Fruit fly (Drosophila melanogaster) whole organism, embryonic: ENCODE data around the gene CG4942.

ENCODE experiments used
- Atf6 ChIP-seq: fragments of 200-800 bp; sonication (Bioruptor generic); IDR thresholded peaks from 2 replicates; pipeline ENCODE4 v1.3.6; 2022; ENCODE audit warnings: missing biosample characterization, missing genetic modification characterization
- CG1024 ChIP-seq: fragments of 200-800 bp; sonication (Bioruptor generic); IDR thresholded peaks from 2 replicates; pipeline ENCODE4 v1.3.6; 2022; ENCODE audit warnings: missing biosample characterization, missing genetic modification characterization
- CG11696 ChIP-seq: fragments of 200-800 bp; sonication (Bioruptor generic); IDR thresholded peaks from 2 replicates; pipeline ENCODE4 v1.3.6; 2022; ENCODE audit warnings: missing biosample characterization, missing genetic modification characterization
- CG13123 ChIP-seq: fragments of 200-800 bp; sonication (Bioruptor generic); optimal IDR thresholded peaks from 2 replicates; lab custom pipeline; 2016; ENCODE audit warnings: missing biosample characterization, missing genetic modification characterization
- CG14965 ChIP-seq: fragments of 200-800 bp; sonication (Bioruptor generic); optimal IDR thresholded peaks from 2 replicates; lab custom pipeline; 2016; ENCODE audit warnings: missing biosample characterization, missing genetic modification characterization, borderline replicate concordance
- CG15073 ChIP-seq: fragments of 200-800 bp; sonication (Bioruptor generic); optimal IDR thresholded peaks from 2 replicates; lab custom pipeline; 2016; ENCODE audit warnings: missing biosample characterization, missing genetic modification characterization
- CG1529 ChIP-seq: fragments of 200-800 bp; sonication (Bioruptor generic); optimal IDR thresholded peaks from 3 replicates; lab custom pipeline; 2018; ENCODE audit warnings: missing biosample characterization, missing genetic modification characterization
- CG15601 ChIP-seq: fragments of 200-800 bp; sonication (Bioruptor generic); optimal IDR thresholded peaks from 3 replicates; lab custom pipeline; 2019; ENCODE audit warnings: missing biosample characterization, mild to moderate bottlenecking, missing genetic modification characterization, moderate library complexity
- CG17186 ChIP-seq: fragments of 200-800 bp; sonication (Bioruptor generic); optimal IDR thresholded peaks from 3 replicates; lab custom pipeline; 2017; ENCODE audit warnings: missing biosample characterization, missing genetic modification reagents, missing genetic modification characterization
- CG18476 ChIP-seq: fragments of 200-800 bp; sonication (Bioruptor generic); optimal IDR thresholded peaks from 2 replicates; lab custom pipeline; 2016; ENCODE audit warnings: missing biosample characterization, mild to moderate bottlenecking, missing genetic modification characterization
- CG3163 ChIP-seq: fragments of 200-800 bp; sonication (Bioruptor generic); optimal IDR thresholded peaks from 3 replicates; lab custom pipeline; 2016; ENCODE audit warnings: missing biosample characterization, missing genetic modification characterization
- CG3281 ChIP-seq: fragments of 200-800 bp; sonication (Bioruptor generic); optimal IDR thresholded peaks from 3 replicates; lab custom pipeline; 2017; ENCODE audit warnings: missing biosample characterization, mild to moderate bottlenecking, missing genetic modification characterization
- CG6654 ChIP-seq: fragments of 200-800 bp; sonication (Bioruptor generic); optimal IDR thresholded peaks from 2 replicates; lab custom pipeline; 2017; ENCODE audit warnings: missing biosample characterization, mild to moderate bottlenecking, missing genetic modification characterization
- CG6765 ChIP-seq: fragments of 200-800 bp; sonication (Bioruptor generic); optimal IDR thresholded peaks from 3 replicates; lab custom pipeline; 2017; ENCODE audit warnings: missing biosample characterization, mild to moderate bottlenecking, missing genetic modification characterization
- CG8924 ChIP-seq: fragments of 200-800 bp; optimal IDR thresholded peaks from 3 replicates; lab custom pipeline; 2019; ENCODE audit warnings: missing biosample characterization, mild to moderate bottlenecking, missing genetic modification characterization, moderate library complexity
- CG8944 ChIP-seq: fragments of 200-800 bp; sonication (Bioruptor generic); optimal IDR thresholded peaks from 3 replicates; lab custom pipeline; 2016; ENCODE audit warnings: missing biosample characterization, missing genetic modification characterization
- CG9797 ChIP-seq: fragments of 200-800 bp; sonication (Bioruptor generic); optimal IDR thresholded peaks from 3 replicates; lab custom pipeline; 2018; ENCODE audit warnings: missing biosample characterization, mild to moderate bottlenecking, missing genetic modification characterization
- HLH4C ChIP-seq: fragments of 200-800 bp; sonication (Bioruptor generic); IDR thresholded peaks from 3 replicates; pipeline ENCODE4 v1.3.6; 2022; ENCODE audit warnings: missing biosample characterization, missing genetic modification characterization; ENCODE audit not compliant: partially characterized antibody
- Hr39 ChIP-seq: fragments of >200 bp; optimal IDR thresholded peaks from 2 replicates; lab custom pipeline; 2017
- Hr78 ChIP-seq, 2 experiments: fragments of 200-800 bp in 1 of 2; fragments of >200 bp in 1 of 2; sonication (Bioruptor generic) in 1 of 2; optimal IDR thresholded peaks; 2 replicates each; lab custom pipeline; 2017 to 2019; ENCODE audit warnings: missing biosample characterization in 2 of 2, missing genetic modification characterization in 2 of 2, mild to moderate bottlenecking in 1 of 2, moderate library complexity in 1 of 2
- MESR4 ChIP-seq: fragments of 200-800 bp; sonication (Bioruptor generic); optimal IDR thresholded peaks from 2 replicates; lab custom pipeline; 2018; ENCODE audit warnings: missing biosample characterization, mild to moderate bottlenecking, missing genetic modification characterization, moderate library complexity
- Ssrp ChIP-seq: fragments of 200-800 bp; sonication (Bioruptor generic); optimal IDR thresholded peaks from 2 replicates; lab custom pipeline; 2018; ENCODE audit warnings: missing biosample characterization, mild to moderate bottlenecking, missing genetic modification characterization, moderate library complexity
- TFAM ChIP-seq: fragments of 200-800 bp; sonication (Bioruptor generic); optimal IDR thresholded peaks from 2 replicates; lab custom pipeline; 2017; ENCODE audit warnings: missing biosample characterization, missing genetic modification characterization, inconsistent platforms
- ase ChIP-seq: fragments of 200-800 bp; sonication (Bioruptor generic); IDR thresholded peaks from 3 replicates; pipeline ENCODE4 v1.3.6; 2022; ENCODE audit warnings: missing biosample characterization, missing genetic modification characterization
- ash1 ChIP-seq: fragments of 200-800 bp; sonication (Bioruptor generic); optimal IDR thresholded peaks from 2 replicates; lab custom pipeline; 2018; ENCODE audit warnings: missing biosample characterization, mild to moderate bottlenecking, missing genetic modification characterization
- bowl ChIP-seq: fragments of 200-800 bp; sonication (Bioruptor generic); IDR thresholded peaks from 2 replicates; pipeline ENCODE4 v1.3.6; 2022; ENCODE audit warnings: missing biosample characterization, missing genetic modification characterization
- bsh ChIP-seq, 2 experiments: fragments of 200-800 bp; sonication (Bioruptor generic); optimal IDR thresholded peaks; 2 replicates each; lab custom pipeline; 2017 to 2018; ENCODE audit warnings: mild to moderate bottlenecking in 2 of 2, missing biosample characterization in 2 of 2, missing genetic modification characterization in 2 of 2, moderate library complexity in 1 of 2
- crol ChIP-seq: fragments of 200-800 bp; sonication (Bioruptor generic); IDR thresholded peaks from 2 replicates; pipeline ENCODE4 v1.3.6; 2022; ENCODE audit warnings: missing biosample characterization, missing genetic modification characterization
- danr ChIP-seq: fragments of 200-800 bp; sonication (Bioruptor generic); IDR thresholded peaks from 2 replicates; pipeline ENCODE4 v1.3.6; 2022; ENCODE audit warnings: missing biosample characterization, missing genetic modification characterization
- emc ChIP-seq: fragments of 200-800 bp; sonication (Bioruptor generic); optimal IDR thresholded peaks from 2 replicates; lab custom pipeline; 2016; ENCODE audit warnings: missing biosample characterization, missing genetic modification characterization
- ftz-f1 ChIP-seq: fragments of 200-800 bp; sonication (Bioruptor generic); optimal IDR thresholded peaks from 2 replicates; lab custom pipeline; 2016; ENCODE audit warnings: missing biosample characterization, missing genetic modification characterization
- gce ChIP-seq: fragments of 200-800 bp; sonication (Bioruptor generic); IDR thresholded peaks from 3 replicates; pipeline ENCODE4 v1.3.6; 2022; ENCODE audit warnings: missing biosample characterization, missing genetic modification characterization
- insv ChIP-seq, 2 experiments: fragments of 200-800 bp; sonication (Bioruptor generic); optimal IDR thresholded peaks; 3 replicates each; lab custom pipeline; 2016 to 2018; ENCODE audit warnings: missing biosample characterization in 2 of 2, missing genetic modification characterization in 2 of 2
- lilli ChIP-seq: fragments of 200-800 bp; sonication (Bioruptor generic); optimal IDR thresholded peaks from 3 replicates; lab custom pipeline; 2016; ENCODE audit warnings: missing biosample characterization, missing genetic modification characterization
- nau ChIP-seq: fragments of 200-800 bp; sonication (Bioruptor generic); optimal IDR thresholded peaks from 3 replicates; lab custom pipeline; 2017; ENCODE audit warnings: missing biosample characterization, mild to moderate bottlenecking, missing genetic modification characterization, missing genetic modification reagents
- oc ChIP-seq: fragments of 200-800 bp; sonication (Bioruptor generic); optimal IDR thresholded peaks from 2 replicates; lab custom pipeline; 2018; ENCODE audit warnings: missing biosample characterization, mild to moderate bottlenecking, missing genetic modification characterization, moderate library complexity
- pan ChIP-seq, 4 experiments: fragments of >200 bp in 3 of 4; fragments of 200-800 bp in 1 of 4; sonication (Bioruptor generic) in 1 of 4; optimal IDR thresholded peaks in 3 of 4; IDR thresholded peaks in 1 of 4; 2 replicates each; pipeline versions ENCODE4 v1.3.6 to Lab custom; 2017 to 2022; ENCODE audit warnings: missing biosample characterization in 2 of 4, missing genetic modification characterization in 2 of 4, mixed read lengths in 1 of 4
- sc ChIP-seq, 3 experiments: fragments of >200 bp in 2 of 3; fragments of 200-800 bp in 1 of 3; sonication (Bioruptor generic) in 1 of 3; optimal IDR thresholded peaks; 2 replicates in 2 of 3; 3 replicates in 1 of 3; lab custom pipeline; 2017; ENCODE audit warnings: mild to moderate bottlenecking in 1 of 3, missing biosample characterization in 1 of 3, missing genetic modification characterization in 1 of 3, missing genetic modification reagents in 1 of 3
- seq ChIP-seq: fragments of 200-800 bp; sonication (Bioruptor generic); IDR thresholded peaks from 2 replicates; pipeline ENCODE4 v1.3.6; 2022; ENCODE audit warnings: missing biosample characterization, missing genetic modification characterization
- zen2 ChIP-seq: fragments of 200-800 bp; sonication (Bioruptor generic); IDR thresholded peaks from 3 replicates; pipeline ENCODE4 v1.3.6; 2022; ENCODE audit warnings: missing biosample characterization, missing genetic modification characterization; ENCODE audit not compliant: partially characterized antibody

CG4942 gene

dm6 chr3L:9065997-9066441, 6.9 kb upstream of the CG4942 start, which contains the start of gene Argk1 (continued):
- TF ChIP-seq CG6765 (GFP tag; lab: Kevin White, UChicago) (no peak), CG3281 (GFP tag; lab: Kevin White, UChicago) (peak; percentile 41), CG14965 (GFP tag; lab: Kevin White, UChicago) (no peak), bsh (GFP tag; optimal IDR thresholded peaks at IDR 0.05; lab: Kevin White, UChicago) (peak in 1 of 2 experiments; percentile 28), CG8944 (GFP tag; lab: Kevin White, UChicago) (no peak), bowl (no peak), oc (no peak), insv (GFP tag; optimal IDR thresholded peaks at IDR 0.05; lab: Kevin White, UChicago) (no peak), pan (optimal IDR thresholded peaks at IDR 0.05; lab: Kevin White, UChicago) (no peak), pan (GFP tag; optimal IDR thresholded peaks at IDR 0.05 in 1 of 2, IDR thresholded peaks at IDR 0.05 in 1 of 2) (peak in 1 of 2 experiments; percentile 69), ase (0 out of 3 replicates have a peak, but pooled peaks have one; percentile 16), gce (GFP tag; lab: Robert Waterston, UW) (peak; percentile 54; the same call in 1 of the 3 replicates), CG6654 (GFP tag; lab: Kevin White, UChicago) (no peak), Hr78 (GFP tag; optimal IDR thresholded peaks at IDR 0.05; lab: Kevin White, UChicago) (no peak), CG17186 (no peak), nau (GFP tag; lab: Kevin White, UChicago) (no peak), ash1 (no peak), CG8924 (tag; lab: Kevin White, UChicago) (peak; percentile 76), emc (GFP tag; lab: Kevin White, UChicago) (no peak), seq (GFP tag; lab: Robert Waterston, UW) (no peak), CG15073 (GFP tag; lab: Kevin White, UChicago) (no peak), CG3163 (GFP tag; lab: Kevin White, UChicago) (no peak), CG9797 (GFP tag; lab: Kevin White, UChicago) (no peak), CG15601 (no peak), ftz-f1 (no peak), Ssrp (peak; percentile 9), CG1529 (GFP tag; lab: Kevin White, UChicago) (no peak), Atf6 (GFP tag; lab: Robert Waterston, UW) (peak; percentile 77), sc (optimal IDR thresholded peaks at IDR 0.05; lab: Kevin White, UChicago) (no peak), sc (GFP tag; optimal IDR thresholded peaks at IDR 0.05; lab: Kevin White, UChicago) (no peak), crol (GFP tag; lab: Robert Waterston, UW) (no peak), zen2 (GFP tag; lab: Robert Waterston, UW) (0 out of 3 replicates have a peak, but pooled peaks have one; percentile 11), CG18476 (GFP tag; lab: Kevin White, UChicago) (no peak), CG11696 (GFP tag; lab: Robert Waterston, UW) (0 out of 2 replicates have a peak, but pooled peaks have one; percentile 41), CG13123 (GFP tag; lab: Kevin White, UChicago) (peak; percentile 1), HLH4C (no peak), CG1024 (GFP tag; lab: Robert Waterston, UW) (no peak), Hr39 (no peak), lilli (peak; percentile 66), MESR4 (GFP tag; lab: Kevin White, UChicago) (no peak), danr (GFP tag; lab: Robert Waterston, UW) (no peak), TFAM (GFP tag; lab: Kevin White, UChicago) (no peak)
